Worm (Caenorhabditis elegans) whole organism, midembryonic: ENCODE data around the gene svh-5.

Experiments
- T22C8.4 ChIP-seq: fragments of 200-800 bp; sonication (Bioruptor generic); IDR thresholded peaks from 2 replicates; pipeline ENCODE4 v1.3.6; 2022; ENCODE audit warnings: missing genetic modification characterization, missing compliant biosample characterization
- cog-1 ChIP-seq: sonication (generic microtip); optimal IDR thresholded peaks from 2 replicates; lab custom pipeline; 2016; ENCODE audit warnings: missing genetic modification characterization, missing compliant biosample characterization
- flt-1 ChIP-seq: fragments of 200-800 bp; sonication (Bioruptor generic); IDR thresholded peaks from 2 replicates; pipeline ENCODE4 v1.3.6; 2022; ENCODE audit warnings: missing genetic modification characterization, missing compliant biosample characterization
- klf-2 ChIP-seq: fragments of 200-800 bp; sonication (Bioruptor generic); conservative IDR thresholded peaks from 2 replicates; pipeline ENCODE4 v1.3.6; 2022; ENCODE audit warnings: missing genetic modification reagents, missing genetic modification characterization, missing compliant biosample characterization
- med-1 ChIP-seq: sonication (generic microtip); optimal IDR thresholded peaks from 2 replicates; lab custom pipeline; 2017; ENCODE audit warnings: missing genetic modification characterization, mild to moderate bottlenecking, missing compliant biosample characterization, antibody characterized with exemption, missing genetic modification reagents; ENCODE audit not compliant: insufficient read depth
- ref-1 ChIP-seq: fragments of 200-800 bp; sonication (Bioruptor generic); conservative IDR thresholded peaks from 2 replicates; pipeline ENCODE4 v1.3.6; 2022; ENCODE audit warnings: missing genetic modification reagents, missing genetic modification characterization, missing compliant biosample characterization
- tab-1 ChIP-seq: fragments of 200-800 bp; sonication (Bioruptor generic); IDR thresholded peaks from 2 replicates; pipeline ENCODE4 v1.3.6; 2022; ENCODE audit warnings: missing genetic modification characterization, missing compliant biosample characterization
- ztf-23 ChIP-seq: fragments of 200-800 bp; sonication (Bioruptor generic); IDR thresholded peaks from 2 replicates; pipeline ENCODE4 v1.3.6; 2022; ENCODE audit warnings: missing genetic modification reagents, missing genetic modification characterization, missing compliant biosample characterization
- ztf-29 ChIP-seq: fragments of 200-800 bp; sonication (Bioruptor generic); IDR thresholded peaks from 2 replicates; pipeline ENCODE4 v1.3.6; 2022; ENCODE audit warnings: missing genetic modification reagents, missing genetic modification characterization, missing compliant biosample characterization

Gene svh-5

DNA sequence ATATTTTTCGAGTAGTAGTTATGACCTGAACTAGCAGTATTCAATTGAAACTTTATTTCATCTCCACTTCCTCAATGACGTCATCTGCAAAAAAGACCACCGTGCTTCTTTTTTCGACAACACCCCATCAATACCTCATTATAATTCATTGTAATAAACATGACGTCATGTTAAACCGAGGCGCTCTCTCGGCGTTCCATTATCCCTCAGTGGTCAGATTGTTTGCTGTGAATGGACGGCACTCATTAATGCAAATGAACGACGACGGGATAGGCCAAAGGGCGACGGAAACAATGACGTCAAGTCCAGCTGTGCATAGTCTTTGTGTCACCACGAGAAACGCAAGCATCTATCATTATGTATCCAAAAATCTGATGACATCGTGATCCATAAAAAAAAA is 29.9 kb downstream of the svh-5 start:
- TF ChIP-seq cog-1 (peak; percentile 90), flt-1 (GFP tag; lab: Robert Waterston, UW) (peak; percentile 68), tab-1 (GFP tag; lab: Robert Waterston, UW) (peak; percentile 82), ztf-23 (no peak)

DNA sequence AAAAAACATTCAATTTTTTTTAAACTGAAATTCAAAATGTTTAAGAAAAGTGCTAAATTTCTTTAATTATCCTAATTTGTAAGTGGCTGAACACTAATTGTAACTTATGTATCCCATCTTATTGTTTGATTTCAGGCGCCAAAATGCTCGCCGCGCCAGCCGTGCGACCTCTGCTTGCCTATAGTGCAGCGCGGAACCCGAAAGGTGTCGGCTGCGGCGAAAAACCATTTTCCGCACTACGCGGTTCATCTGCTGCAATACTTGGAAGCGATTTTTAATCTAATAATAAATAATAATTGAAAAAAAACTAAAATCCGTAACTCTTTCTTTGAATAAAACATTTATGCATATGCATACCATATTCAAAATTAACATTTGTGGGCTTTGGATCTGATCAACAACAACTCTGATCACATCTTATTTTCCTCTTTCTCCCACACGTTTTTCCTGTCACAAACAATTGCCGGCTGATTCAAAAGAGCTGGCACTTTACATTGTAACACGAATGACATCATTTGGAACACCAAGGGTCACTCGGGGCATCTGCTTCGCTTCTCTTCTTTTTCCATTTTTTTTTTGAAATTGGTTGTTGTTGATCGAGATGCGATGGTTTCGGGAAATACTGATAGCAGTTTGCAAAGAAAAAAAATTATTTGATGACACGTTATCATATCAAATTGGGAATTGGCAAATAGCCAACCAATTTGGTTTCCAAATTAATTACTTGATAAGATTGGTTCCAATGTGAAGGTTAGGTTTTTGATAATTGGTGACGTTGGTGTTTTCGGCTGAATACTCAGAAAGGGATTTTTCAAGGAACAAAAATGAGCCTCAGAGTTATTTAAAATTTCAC is 32.1 kb downstream of the svh-5 start:
- TF ChIP-seq med-1 (GFP tag; lab: Kevin White, UChicago) (no peak), ztf-29 (GFP tag; lab: Robert Waterston, UW) (no peak), flt-1 (GFP tag; lab: Robert Waterston, UW) (0 out of 2 replicates have a peak, but pooled peaks have one; percentile 29), ztf-23 (no peak), cog-1 (no peak)

DNA sequence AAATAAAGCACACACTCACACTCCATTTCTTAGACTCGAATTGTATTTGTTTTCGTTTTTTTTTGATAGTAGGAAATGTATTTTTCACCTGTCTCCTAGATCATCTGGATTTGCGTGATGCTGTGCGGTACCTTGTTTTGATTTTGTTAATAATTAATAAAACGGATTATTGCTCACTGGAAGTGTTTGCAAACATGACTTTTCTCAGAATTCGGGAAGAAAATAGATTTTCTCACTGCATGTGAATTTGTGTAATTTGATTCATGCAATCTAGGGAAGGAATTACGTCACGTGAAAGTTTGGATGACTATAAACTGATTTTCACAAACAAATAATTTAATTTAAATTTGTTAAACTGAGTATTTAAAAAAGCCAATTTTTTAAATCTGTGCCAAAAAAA is 33.7 kb downstream of the svh-5 start:
- TF ChIP-seq ref-1 (GFP tag; lab: Robert Waterston, UW), result no peak
- TF ChIP-seq klf-2 (GFP tag; lab: Robert Waterston, UW), result no peak
- no peak for TF ChIP-seq ztf-23
- TF ChIP-seq med-1 (GFP tag; lab: Kevin White, UChicago), result no peak
- TF ChIP-seq flt-1 (GFP tag; lab: Robert Waterston, UW), result no peak
- no peak for TF ChIP-seq ztf-29 (GFP tag; lab: Robert Waterston, UW)

DNA sequence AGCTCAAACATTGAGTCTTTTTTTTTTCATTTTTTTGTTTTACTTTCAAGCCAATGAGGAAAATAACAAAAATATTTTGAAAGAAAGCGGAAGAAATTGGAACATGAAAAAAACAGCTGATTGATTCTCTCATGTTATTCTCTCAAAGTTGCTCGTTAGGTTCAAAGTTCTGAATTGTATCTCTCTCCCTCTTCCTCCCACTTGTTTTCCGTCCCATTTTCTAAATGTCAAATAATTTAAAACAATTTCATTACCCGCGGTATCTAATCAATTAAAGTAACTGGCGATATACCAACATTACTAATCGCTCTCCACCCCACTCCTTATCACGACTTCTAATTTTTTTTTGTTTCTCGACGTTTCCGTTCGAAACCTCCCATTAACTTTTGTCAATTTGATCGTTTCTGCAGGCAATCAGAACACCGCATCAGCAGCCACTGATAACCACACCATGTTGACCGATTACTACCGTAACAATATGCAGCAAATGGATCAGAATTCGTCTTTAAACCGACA is 34.8 kb downstream of the svh-5 start:
- TF ChIP-seq tab-1 (GFP tag; lab: Robert Waterston, UW) (no peak), med-1 (GFP tag; lab: Kevin White, UChicago) (no peak)

DNA sequence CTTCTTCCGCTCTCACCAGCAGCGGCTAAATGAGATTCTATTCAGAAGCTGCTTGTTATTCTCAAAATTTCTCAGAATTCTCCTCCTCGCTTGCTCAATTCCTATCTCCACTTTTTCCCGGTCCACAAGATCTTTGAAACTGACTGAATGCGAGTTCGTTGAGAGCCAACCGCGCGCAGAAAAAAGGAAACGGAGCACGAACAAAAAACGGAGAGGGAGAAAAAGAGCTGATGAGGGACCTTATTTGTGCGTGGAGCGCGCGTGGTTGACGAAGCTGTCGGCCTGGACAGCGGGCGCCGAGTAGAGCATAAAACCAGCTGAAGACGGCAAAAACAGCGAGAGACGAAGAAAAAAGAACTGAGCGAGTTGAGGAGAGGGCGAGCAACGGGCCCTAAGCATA is 35.5 kb downstream of the svh-5 start:
- TF ChIP-seq flt-1 (GFP tag; lab: Robert Waterston, UW) (no peak), med-1 (GFP tag; lab: Kevin White, UChicago) (no peak), T22C8.4 (GFP tag; lab: Robert Waterston, UW) (peak; percentile 15; the same call in 1 of the 2 replicates), ref-1 (GFP tag; lab: Robert Waterston, UW) (no peak), ztf-29 (GFP tag; lab: Robert Waterston, UW) (no peak), tab-1 (GFP tag; lab: Robert Waterston, UW) (no peak), klf-2 (GFP tag; lab: Robert Waterston, UW) (no peak), ztf-23 (no peak)

DNA sequence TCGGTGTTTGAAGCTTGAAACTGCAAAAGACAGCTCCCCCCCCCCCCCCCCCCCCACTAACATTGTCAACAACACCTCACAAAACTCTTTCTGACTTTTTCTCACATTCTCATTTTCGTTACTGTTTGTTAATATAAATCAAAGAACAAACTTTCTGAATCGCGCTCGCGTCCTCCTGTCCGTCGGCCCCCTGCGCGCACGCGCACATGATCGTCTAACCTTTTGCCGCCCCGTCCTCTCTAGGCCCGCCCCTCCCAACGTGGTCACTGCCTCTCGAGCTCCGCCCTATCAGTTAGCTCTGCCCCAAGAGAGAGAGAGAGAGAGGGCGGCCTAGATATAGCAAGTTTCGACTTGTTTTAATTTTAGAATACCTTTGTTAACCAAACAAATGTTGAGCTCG is 36.9 kb downstream of the svh-5 start:
- 0 out of 2 replicates have a peak, but pooled peaks have one; percentile 23 for TF ChIP-seq ztf-23
- no peak for TF ChIP-seq klf-2 (GFP tag; lab: Robert Waterston, UW)
- 0 out of 2 replicates have a peak, but pooled peaks have one; percentile 40 for TF ChIP-seq flt-1 (GFP tag; lab: Robert Waterston, UW)

DNA sequence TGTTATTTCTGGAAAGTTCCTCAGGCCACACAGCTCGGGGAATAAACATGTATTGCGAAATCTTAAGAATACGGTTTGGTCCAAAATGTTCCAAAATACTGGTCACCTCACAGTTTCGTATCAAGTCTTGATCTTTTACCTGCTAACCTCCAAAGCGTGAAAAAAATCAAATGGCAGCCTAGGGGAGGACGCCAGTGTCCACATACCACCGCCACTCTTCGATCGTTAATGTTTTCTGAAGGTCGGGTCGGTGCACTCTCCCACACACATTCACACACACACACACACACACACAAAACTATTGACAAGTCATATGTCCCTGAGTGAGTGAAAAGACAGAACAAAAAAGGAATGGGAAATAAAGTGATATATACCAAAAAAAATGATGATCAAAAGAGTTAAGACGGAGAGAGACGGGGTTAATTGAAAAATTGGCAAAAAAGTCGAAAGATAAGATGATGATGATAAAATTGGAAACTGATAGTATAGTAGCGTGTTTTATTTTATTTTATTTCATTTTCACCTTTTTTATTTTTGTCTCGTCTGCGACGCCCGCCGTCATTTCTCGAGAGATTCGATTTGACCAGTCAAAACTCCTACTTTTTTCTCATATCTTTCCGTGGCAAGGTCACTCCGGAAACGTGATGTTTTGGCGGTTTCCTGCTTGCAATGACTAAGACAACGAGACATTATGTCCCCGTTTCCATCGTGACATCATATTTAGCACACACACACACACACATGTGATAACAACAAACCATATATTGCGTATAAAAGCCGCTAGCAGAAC is 37.6 kb downstream of the svh-5 start, which contains the start of gene Y15E3A.5:
TSS of gene Y15E3A.5 (plus strand) at position 752 of the 790 bp plus-strand sequence.
- TF ChIP-seq tab-1 (GFP tag; lab: Robert Waterston, UW) (no peak), ztf-23 (no peak), ref-1 (GFP tag; lab: Robert Waterston, UW) (no peak), flt-1 (GFP tag; lab: Robert Waterston, UW) (no peak), med-1 (GFP tag; lab: Kevin White, UChicago) (no peak), cog-1 (no peak), ztf-29 (GFP tag; lab: Robert Waterston, UW) (no peak), klf-2 (GFP tag; lab: Robert Waterston, UW) (no peak), T22C8.4 (GFP tag; lab: Robert Waterston, UW) (no peak)

DNA sequence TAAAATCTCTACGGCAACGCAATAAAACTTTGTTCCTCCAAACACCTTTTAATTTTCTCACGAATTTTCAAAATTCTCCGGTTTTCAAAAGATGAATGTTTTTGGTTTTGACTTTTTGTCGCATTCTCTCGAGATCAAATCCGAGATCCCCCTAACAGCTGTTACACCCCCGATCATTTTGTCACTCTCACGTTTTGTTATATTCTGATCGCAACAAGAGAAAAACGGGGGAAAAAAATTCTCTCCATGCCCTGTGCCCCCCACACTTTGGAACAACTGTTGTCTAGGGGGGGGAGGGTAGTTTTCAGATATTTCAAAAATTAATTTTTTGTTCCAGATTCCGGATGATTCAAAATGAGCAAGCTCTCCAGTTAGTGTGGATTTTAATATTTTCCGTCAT is 39.4 kb downstream of the svh-5 start:
- TF ChIP-seq med-1 (GFP tag; lab: Kevin White, UChicago), result no peak
- no peak for TF ChIP-seq flt-1 (GFP tag; lab: Robert Waterston, UW)

DNA sequence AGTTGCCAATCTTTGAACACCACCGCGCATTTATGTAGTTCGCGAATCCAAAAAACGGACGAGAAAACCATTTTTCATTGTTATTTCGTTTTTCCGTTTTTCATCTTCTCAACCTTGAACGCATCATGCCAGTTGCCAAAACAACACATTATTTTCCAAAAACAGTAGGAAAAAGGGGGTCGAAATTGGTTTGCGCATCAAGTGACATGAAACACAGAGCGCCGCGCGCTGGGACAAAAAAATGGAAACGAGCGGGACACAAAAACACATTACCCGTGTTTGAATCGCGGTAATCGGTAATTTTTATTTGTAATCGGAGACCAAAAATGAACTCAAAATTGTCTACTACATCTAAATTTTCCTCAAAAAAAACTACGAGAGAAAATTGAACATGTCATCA is 41.2 kb downstream of the svh-5 start:
- TF ChIP-seq cog-1 (no peak), tab-1 (GFP tag; lab: Robert Waterston, UW) (no peak), T22C8.4 (GFP tag; lab: Robert Waterston, UW) (no peak), flt-1 (GFP tag; lab: Robert Waterston, UW) (no peak), ztf-23 (no peak), med-1 (GFP tag; lab: Kevin White, UChicago) (no peak), ztf-29 (GFP tag; lab: Robert Waterston, UW) (no peak), ref-1 (GFP tag; lab: Robert Waterston, UW) (no peak), klf-2 (GFP tag; lab: Robert Waterston, UW) (no peak)

DNA sequence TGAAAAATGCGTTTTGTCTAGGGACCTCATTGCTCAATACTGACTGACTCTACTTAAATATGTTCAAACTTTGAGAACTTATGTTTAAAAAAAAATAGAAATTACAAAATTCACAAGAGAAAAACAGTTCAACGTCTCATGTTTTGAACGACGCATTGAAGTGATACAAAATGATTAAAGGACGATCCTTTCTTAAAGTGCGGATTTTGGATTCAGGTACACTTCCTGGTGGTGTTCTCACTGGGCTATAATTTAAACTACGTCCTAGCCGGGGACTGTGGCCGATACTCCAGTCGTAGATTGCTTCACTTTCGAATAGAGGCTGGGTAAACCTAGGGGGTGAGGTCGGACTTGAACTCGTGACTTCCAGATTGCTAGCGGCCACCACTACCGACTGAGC is 42.0 kb downstream of the svh-5 start:
- no peak for TF ChIP-seq cog-1
- no peak for TF ChIP-seq flt-1 (GFP tag; lab: Robert Waterston, UW)
- no peak for TF ChIP-seq tab-1 (GFP tag; lab: Robert Waterston, UW)
- no peak for TF ChIP-seq klf-2 (GFP tag; lab: Robert Waterston, UW)
- TF ChIP-seq med-1 (GFP tag; lab: Kevin White, UChicago), result no peak
- TF ChIP-seq ztf-23, result no peak
- no peak for TF ChIP-seq ref-1 (GFP tag; lab: Robert Waterston, UW)
- TF ChIP-seq T22C8.4 (GFP tag; lab: Robert Waterston, UW), result no peak
- no peak for TF ChIP-seq ztf-29 (GFP tag; lab: Robert Waterston, UW)
